Worm (Caenorhabditis elegans): ENCODE results near the gene F34D10.4.

- TF ChIP-seq pag-3 (tag; optimal IDR thresholded peaks at IDR 0.05; ENCODE audit: borderline replicate concordance, insufficient read depth) = no peak
- no peak for TF ChIP-seq ama-1 (optimal IDR thresholded peaks at IDR 0.05)
- no peak for TF ChIP-seq lin-13 (GFP tag; optimal IDR thresholded peaks at IDR 0.05)
- TF ChIP-seq jun-1 (tag; optimal IDR thresholded peaks at IDR 0.05) = no peak
- TF ChIP-seq sox-4 (tag; optimal IDR thresholded peaks at IDR 0.05) = no peak
- TF ChIP-seq efl-1 (optimal IDR thresholded peaks at IDR 0.05) = no peak
- TF ChIP-seq efl-1 (GFP tag; optimal IDR thresholded peaks at IDR 0.05 in 1 of 2) = no peak
- TF ChIP-seq hlh-4 (tag; optimal IDR thresholded peaks at IDR 0.05) = no peak
- TF ChIP-seq nhr-237 (tag; optimal IDR thresholded peaks at IDR 0.05) = no peak
These were observed 31.8 kb downstream of the F34D10.4 start, which contains the start of gene gmeb-3 for ce11 chrIII:3768200-3768599.

Data from whole organism, L1 larva.